Fruit fly (Drosophila melanogaster) whole organism, prepupa: Measurements from ENCODE around the gene CG13605.
A peak's percentile ranks its signal among the peaks of the same experiment; 100 is the strongest.

Experiments used
- Blimp-1 ChIP-seq: fragments of 200-800 bp; sonication (Bioruptor generic); optimal IDR thresholded peaks from 3 replicates; lab custom pipeline; 2017; ENCODE audit warnings: missing biosample characterization, missing genetic modification characterization, mild to moderate bottlenecking, moderate library complexity, missing genetic modification reagents
- CG10631 ChIP-seq: fragments of 200-800 bp; sonication (Bioruptor generic); optimal IDR thresholded peaks from 2 replicates; lab custom pipeline; 2016; ENCODE audit warnings: missing biosample characterization, missing genetic modification characterization
- CG10669 ChIP-seq: fragments of 200-800 bp; sonication (Bioruptor generic); optimal IDR thresholded peaks from 3 replicates; lab custom pipeline; 2018; ENCODE audit warnings: missing biosample characterization, mild to moderate bottlenecking, missing genetic modification characterization, moderate library complexity
- CG11294 ChIP-seq: fragments of 200-800 bp; sonication (Bioruptor generic); IDR thresholded peaks from 2 replicates; pipeline ENCODE4 v1.3.6; 2022; ENCODE audit warnings: missing biosample characterization, missing genetic modification characterization
- CG11902 ChIP-seq: fragments of 200-800 bp; sonication (Bioruptor generic); optimal IDR thresholded peaks from 3 replicates; lab custom pipeline; 2016; ENCODE audit warnings: missing biosample characterization, missing genetic modification characterization
- CG15336 ChIP-seq: fragments of 200-800 bp; sonication (Bioruptor generic); IDR thresholded peaks from 2 replicates; pipeline ENCODE4 v1.3.6; 2022; ENCODE audit warnings: missing biosample characterization, missing genetic modification characterization
- CG1621 ChIP-seq: fragments of 200-800 bp; sonication (Bioruptor generic); optimal IDR thresholded peaks from 3 replicates; lab custom pipeline; 2018; ENCODE audit warnings: missing biosample characterization, mild to moderate bottlenecking, missing genetic modification characterization
- CG3032 ChIP-seq: fragments of 200-800 bp; optimal IDR thresholded peaks from 2 replicates; lab custom pipeline; 2019; ENCODE audit warnings: missing biosample characterization, mild to moderate bottlenecking, missing genetic modification characterization, moderate library complexity
- CG32006 ChIP-seq: fragments of 200-800 bp; sonication (Bioruptor generic); optimal IDR thresholded peaks from 3 replicates; lab custom pipeline; 2017; ENCODE audit warnings: missing biosample characterization, mild to moderate bottlenecking, missing genetic modification characterization
- CG34406 ChIP-seq: fragments of 200-800 bp; sonication (Bioruptor generic); optimal IDR thresholded peaks from 3 replicates; lab custom pipeline; 2016; ENCODE audit warnings: missing biosample characterization, missing genetic modification characterization
- CG3919 ChIP-seq: fragments of 200-800 bp; sonication (Bioruptor generic); optimal IDR thresholded peaks from 3 replicates; lab custom pipeline; 2016; ENCODE audit warnings: missing biosample characterization, missing genetic modification characterization
- CG4318 ChIP-seq: fragments of 200-800 bp; sonication (Bioruptor generic); optimal IDR thresholded peaks from 3 replicates; lab custom pipeline; 2017; ENCODE audit warnings: missing biosample characterization, mild to moderate bottlenecking, missing genetic modification characterization
- CG6854 ChIP-seq: fragments of 200-800 bp; sonication (Bioruptor generic); optimal IDR thresholded peaks from 2 replicates; lab custom pipeline; 2017; ENCODE audit warnings: missing biosample characterization, mild to moderate bottlenecking, missing genetic modification characterization
- CG7368 ChIP-seq: fragments of 200-800 bp; sonication (Bioruptor generic); optimal IDR thresholded peaks from 3 replicates; lab custom pipeline; 2016; ENCODE audit warnings: missing biosample characterization, missing genetic modification characterization
- CG8119 ChIP-seq: fragments of 200-800 bp; sonication (Bioruptor generic); IDR thresholded peaks from 3 replicates; pipeline ENCODE4 v1.3.6; 2022; ENCODE audit warnings: missing biosample characterization, missing genetic modification characterization
- CG8319 ChIP-seq: fragments of 200-800 bp; sonication (Bioruptor generic); optimal IDR thresholded peaks from 3 replicates; lab custom pipeline; 2016; ENCODE audit warnings: missing biosample characterization, missing genetic modification characterization
- CG9139 ChIP-seq: fragments of 200-800 bp; sonication (Bioruptor generic); optimal IDR thresholded peaks from 3 replicates; lab custom pipeline; 2017; ENCODE audit warnings: missing biosample characterization, mild to moderate bottlenecking, missing genetic modification characterization
- Eip75B ChIP-seq: fragments of 200-800 bp; sonication (Bioruptor generic); optimal IDR thresholded peaks from 3 replicates; lab custom pipeline; 2016; ENCODE audit warnings: missing biosample characterization, missing genetic modification characterization
- Eip78C ChIP-seq: fragments of 200-800 bp; sonication (Bioruptor generic); peaks from one replicate; lab custom pipeline; 2016; ENCODE audit warnings: missing biosample characterization, missing genetic modification characterization
- Eip93F ChIP-seq: fragments of 200-800 bp; sonication (Bioruptor generic); optimal IDR thresholded peaks from 2 replicates; lab custom pipeline; 2016; ENCODE audit warnings: missing biosample characterization, mild to moderate bottlenecking, missing genetic modification characterization
- Ets96B ChIP-seq: fragments of 200-800 bp; optimal IDR thresholded peaks from 2 replicates; lab custom pipeline; 2019; ENCODE audit warnings: missing biosample characterization, mild to moderate bottlenecking, missing genetic modification characterization, moderate library complexity
- Hr38 ChIP-seq: sonication (Bioruptor generic); optimal IDR thresholded peaks from 2 replicates; lab custom pipeline; 2016; ENCODE audit warnings: missing biosample characterization, missing genetic modification characterization
- Hr39 ChIP-seq: fragments of 200-800 bp; sonication (Bioruptor generic); optimal IDR thresholded peaks from 2 replicates; lab custom pipeline; 2016; ENCODE audit warnings: missing biosample characterization, missing genetic modification characterization
- Hr4 ChIP-seq: fragments of 200-800 bp; sonication (Bioruptor generic); optimal IDR thresholded peaks from 3 replicates; lab custom pipeline; 2016; ENCODE audit warnings: missing biosample characterization, missing genetic modification characterization
- Lpt ChIP-seq: fragments of 200-800 bp; sonication (Bioruptor generic); optimal IDR thresholded peaks from 3 replicates; lab custom pipeline; 2016; ENCODE audit warnings: missing biosample characterization, missing genetic modification characterization
- Met ChIP-seq: fragments of 200-800 bp; sonication (Bioruptor generic); optimal IDR thresholded peaks from 3 replicates; lab custom pipeline; 2016; ENCODE audit warnings: missing biosample characterization, missing genetic modification characterization
- OdsH ChIP-seq: fragments of 200-800 bp; sonication (Bioruptor generic); optimal IDR thresholded peaks from 3 replicates; lab custom pipeline; 2016; ENCODE audit warnings: missing biosample characterization, missing genetic modification characterization
- Sox14 ChIP-seq: fragments of 200-800 bp; sonication (Bioruptor generic); optimal IDR thresholded peaks from 3 replicates; lab custom pipeline; 2016; ENCODE audit warnings: missing biosample characterization, missing genetic modification characterization
- Sox15 ChIP-seq: fragments of 200-800 bp; sonication (Bioruptor generic); optimal IDR thresholded peaks from 3 replicates; lab custom pipeline; 2016; ENCODE audit warnings: missing biosample characterization, missing genetic modification characterization
- achi ChIP-seq: fragments of 200-800 bp; sonication (Bioruptor generic); optimal IDR thresholded peaks from 3 replicates; lab custom pipeline; 2016; ENCODE audit warnings: missing biosample characterization, missing genetic modification characterization
- acj6 ChIP-seq: fragments of 200-800 bp; sonication (Bioruptor generic); optimal IDR thresholded peaks from 3 replicates; lab custom pipeline; 2016; ENCODE audit warnings: missing biosample characterization, missing genetic modification characterization
- cyc ChIP-seq: fragments of 200-800 bp; sonication (Bioruptor generic); optimal IDR thresholded peaks from 3 replicates; lab custom pipeline; 2016; ENCODE audit warnings: missing biosample characterization, missing genetic modification characterization
- eg ChIP-seq: fragments of 200-800 bp; sonication (Bioruptor generic); IDR thresholded peaks from 3 replicates; pipeline ENCODE4 v1.3.6; 2022; ENCODE audit warnings: missing biosample characterization, missing genetic modification characterization
- esn ChIP-seq: fragments of 200-800 bp; sonication (Bioruptor generic); optimal IDR thresholded peaks from 2 replicates; lab custom pipeline; 2016; ENCODE audit warnings: missing biosample characterization, mild to moderate bottlenecking, missing genetic modification characterization, moderate library complexity
- fd59A ChIP-seq: fragments of 200-800 bp; sonication (Bioruptor generic); optimal IDR thresholded peaks from 2 replicates; lab custom pipeline; 2017; ENCODE audit warnings: missing biosample characterization, mild to moderate bottlenecking, missing genetic modification characterization, missing genetic modification reagents
- fd85E ChIP-seq: fragments of 200-800 bp; sonication (Bioruptor generic); optimal IDR thresholded peaks from 3 replicates; lab custom pipeline; 2016; ENCODE audit warnings: missing biosample characterization, missing genetic modification characterization
- lz ChIP-seq: fragments of 200-800 bp; sonication (Bioruptor generic); optimal IDR thresholded peaks from 3 replicates; lab custom pipeline; 2016; ENCODE audit warnings: missing biosample characterization, missing genetic modification characterization
- salr ChIP-seq, 2 experiments: fragments of 200-800 bp; sonication (Bioruptor generic); optimal IDR thresholded peaks; 3 replicates each; lab custom pipeline; 2016 to 2018; ENCODE audit warnings: missing biosample characterization in 2 of 2, missing genetic modification characterization in 2 of 2, mild to moderate bottlenecking in 1 of 2
- ss ChIP-seq, 2 experiments: fragments of 200-800 bp; sonication (Bioruptor generic); optimal IDR thresholded peaks; 2 replicates in 1 of 2; 3 replicates in 1 of 2; lab custom pipeline; 2017 to 2018; ENCODE audit warnings: mild to moderate bottlenecking in 2 of 2, missing biosample characterization in 2 of 2, missing genetic modification characterization in 2 of 2, moderate library complexity in 1 of 2
- svp ChIP-seq: fragments of 200-800 bp; sonication (Bioruptor generic); peaks from one replicate; lab custom pipeline; 2016; ENCODE audit warnings: missing biosample characterization, missing genetic modification characterization
- topi ChIP-seq: fragments of 200-800 bp; sonication (Bioruptor generic); optimal IDR thresholded peaks from 3 replicates; lab custom pipeline; 2016; ENCODE audit warnings: missing biosample characterization, missing genetic modification characterization

CG13605 gene

DNA sequence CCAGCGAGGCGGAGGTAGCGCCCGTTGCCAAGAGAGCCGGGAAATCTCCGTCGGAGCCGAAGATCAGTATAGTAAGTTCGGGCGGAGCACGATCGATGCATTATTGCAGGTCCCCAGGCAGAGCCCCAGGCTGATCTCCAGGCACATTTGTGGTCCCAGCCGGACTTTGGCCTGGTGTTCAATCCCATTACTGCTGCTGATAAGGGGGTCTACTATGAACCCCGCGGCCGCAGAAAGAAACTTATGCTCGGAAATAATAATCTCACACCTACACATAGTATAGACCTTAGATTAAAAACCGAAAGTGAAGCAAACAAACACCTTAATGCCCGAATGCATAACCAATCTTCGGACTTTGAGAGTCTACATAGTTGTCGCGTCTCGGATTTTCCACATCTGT, 4.8 kb upstream of the CG13605 start (continued):
- TF ChIP-seq CG15336 (GFP tag; lab: Robert Waterston, UW): 0 out of 2 replicates have a peak, but pooled peaks have one; percentile 16
- TF ChIP-seq CG3919 (GFP tag; lab: Kevin White, UChicago): no peak
- peak; percentile 50 for TF ChIP-seq Eip78C
- no peak for TF ChIP-seq CG7368 (GFP tag; lab: Kevin White, UChicago)
- no peak for TF ChIP-seq esn (GFP tag; lab: Kevin White, UChicago)
- TF ChIP-seq CG8319 (GFP tag; lab: Kevin White, UChicago): no peak
- no peak for TF ChIP-seq cyc
- no peak for TF ChIP-seq CG3032 (tag; lab: Kevin White, UChicago)
- TF ChIP-seq CG4318 (GFP tag; lab: Kevin White, UChicago): no peak
- TF ChIP-seq Blimp-1 (GFP tag; lab: Kevin White, UChicago): no peak
- TF ChIP-seq Eip93F (GFP tag; lab: Kevin White, UChicago): no peak
- no peak for TF ChIP-seq acj6 (GFP tag; lab: Kevin White, UChicago)
- peak; percentile 19 for TF ChIP-seq CG1621
- TF ChIP-seq ss (GFP tag; optimal IDR thresholded peaks at IDR 0.05; lab: Kevin White, UChicago): peak; percentile 67 to 68
- no peak for TF ChIP-seq Sox15 (GFP tag; lab: Kevin White, UChicago)
- no peak for TF ChIP-seq Hr4 (GFP tag; lab: Kevin White, UChicago)
- no peak for TF ChIP-seq Met (GFP tag; lab: Kevin White, UChicago)
- TF ChIP-seq CG10631: no peak
- no peak for TF ChIP-seq CG11294 (GFP tag; lab: Robert Waterston, UW)
- TF ChIP-seq Hr38: no peak
- no peak for TF ChIP-seq fd59A (GFP tag; lab: Kevin White, UChicago)
- no peak for TF ChIP-seq eg (GFP tag; lab: Robert Waterston, UW)
- TF ChIP-seq CG11902 (GFP tag; lab: Kevin White, UChicago): no peak
- TF ChIP-seq lz (GFP tag; lab: Kevin White, UChicago): no peak
- TF ChIP-seq Ets96B (tag; lab: Kevin White, UChicago): no peak
- no peak for TF ChIP-seq Sox14 (GFP tag; lab: Kevin White, UChicago)
- peak; percentile 98 for TF ChIP-seq svp (GFP tag; lab: Kevin White, UChicago)
- no peak for TF ChIP-seq Eip75B
- TF ChIP-seq OdsH: no peak
- no peak for TF ChIP-seq CG8119 (GFP tag; lab: Robert Waterston, UW)
- TF ChIP-seq CG9139 (GFP tag; lab: Kevin White, UChicago): peak; percentile 33
- TF ChIP-seq fd85E (GFP tag; lab: Kevin White, UChicago): no peak

dm6 chr3R:24116180-24116579, 4.0 kb upstream of the CG13605 start, which contains the start of gene CG13607:
TSS of gene CG13607 (minus strand) at chr3R:24116322.
- TF ChIP-seq esn (GFP tag; lab: Kevin White, UChicago) (peak; percentile 1), cyc (no peak), CG32006 (GFP tag; lab: Kevin White, UChicago) (peak; percentile 45), Eip78C (peak; percentile 67), svp (GFP tag; lab: Kevin White, UChicago) (peak; percentile 89)

DNA sequence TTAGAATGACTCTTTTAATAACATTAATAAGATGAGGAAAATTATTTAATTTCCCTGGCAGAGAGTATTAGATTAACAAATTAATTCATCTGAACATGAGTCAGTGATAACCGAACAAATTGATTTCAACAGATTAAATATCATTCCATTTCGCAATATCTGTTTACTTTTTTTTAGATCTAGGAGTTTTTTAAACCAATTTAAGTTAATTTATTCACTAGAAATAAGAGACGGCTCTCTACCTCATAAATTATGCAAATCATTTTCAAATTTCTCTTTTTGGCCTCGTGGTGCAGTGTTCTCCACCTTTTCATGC, 839 bp upstream of the CG13605 start, which contains the start of gene Root:
Root (plus strand) TSS at position 217 of the 316 bp plus-strand sequence.
- no peak for TF ChIP-seq CG34406 (GFP tag; lab: Kevin White, UChicago)
- no peak for TF ChIP-seq CG6854
- no peak for TF ChIP-seq Blimp-1 (GFP tag; lab: Kevin White, UChicago)
- TF ChIP-seq Eip75B: no peak
- no peak for TF ChIP-seq CG4318 (GFP tag; lab: Kevin White, UChicago)
- TF ChIP-seq ss (GFP tag; optimal IDR thresholded peaks at IDR 0.05; lab: Kevin White, UChicago): no peak
- no peak for TF ChIP-seq Lpt
- TF ChIP-seq CG10631: no peak
- TF ChIP-seq achi (GFP tag; lab: Kevin White, UChicago): no peak
- no peak for TF ChIP-seq CG3919 (GFP tag; lab: Kevin White, UChicago)
- no peak for TF ChIP-seq topi
- no peak for TF ChIP-seq salr (GFP tag; optimal IDR thresholded peaks at IDR 0.05; lab: Kevin White, UChicago)
- no peak for TF ChIP-seq eg (GFP tag; lab: Robert Waterston, UW)
- TF ChIP-seq Hr39 (GFP tag; lab: Kevin White, UChicago): no peak
- TF ChIP-seq OdsH: no peak
- no peak for TF ChIP-seq CG11902 (GFP tag; lab: Kevin White, UChicago)
- no peak for TF ChIP-seq CG10669
